Fruit fly (Drosophila melanogaster): ENCODE data around the gene CG14841.

CG14841 gene

dm6 chr3R:14259821-14260220 is 2.4 kb downstream of the CG14841 start, which contains the start of gene MetRS-m:
TSS of gene MetRS-m (minus strand) at chr3R:14259991.
- TF ChIP-seq CG11695 (GFP tag; IDR thresholded peaks at IDR 0.05) (no peak), CG31365 (tag; optimal IDR thresholded peaks at IDR 0.05) (no peak), tgo (GFP tag; IDR thresholded peaks at IDR 0.05) (no peak), gt (GFP tag; IDR thresholded peaks at IDR 0.05) (no peak), Nf-YC (tag; optimal IDR thresholded peaks at IDR 0.05) (no peak), stwl (tag; optimal IDR thresholded peaks at IDR 0.05) (peak; percentile 58), stc (GFP tag; IDR thresholded peaks at IDR 0.05) (no peak), E2f2 (GFP tag; IDR thresholded peaks at IDR 0.05) (peak; percentile 59; the same call in 1 of the 2 replicates), Myb (GFP tag; optimal IDR thresholded peaks at IDR 0.05) (peak; percentile 63), CG18599 (GFP tag; optimal IDR thresholded peaks at IDR 0.05) (no peak), fd96Cb (tag; optimal IDR thresholded peaks at IDR 0.05) (no peak), wor (GFP tag; IDR thresholded peaks at IDR 0.05) (no peak), CG3847 (GFP tag; IDR thresholded peaks at IDR 0.05) (no peak), slou (GFP tag; optimal IDR thresholded peaks at IDR 0.05) (no peak), crp (GFP tag; optimal IDR thresholded peaks at IDR 0.05) (peak; percentile 32 to 87), CG1602 (GFP tag; optimal IDR thresholded peaks at IDR 0.05) (no peak), CG14860 (GFP tag; IDR thresholded peaks at IDR 0.05; ENCODE audit: partially characterized antibody) (no peak), Gsc (GFP tag; IDR thresholded peaks at IDR 0.05) (no peak), B-H1 (GFP tag; IDR thresholded peaks at IDR 0.05) (no peak), CG17186 (GFP tag; optimal IDR thresholded peaks at IDR 0.05) (peak; percentile 37), Dp (GFP tag; optimal IDR thresholded peaks at IDR 0.05) (peak; percentile 54), tna (GFP tag; IDR thresholded peaks at IDR 0.05; ENCODE audit: partially characterized antibody) (no peak), h (optimal IDR thresholded peaks at IDR 0.05) (no peak), NfI (GFP tag; optimal IDR thresholded peaks at IDR 0.05) (no peak), CG17359 (tag; optimal IDR thresholded peaks at IDR 0.05) (no peak), al (GFP tag; IDR thresholded peaks at IDR 0.05) (no peak), pzg (GFP tag; optimal IDR thresholded peaks at IDR 0.05) (peak; percentile 6), CG7987 (GFP tag; optimal IDR thresholded peaks at IDR 0.05) (no peak), Aef1 (GFP tag; IDR thresholded peaks at IDR 0.05) (no peak), CG13287 (GFP tag; IDR thresholded peaks at IDR 0.05; ENCODE audit: partially characterized antibody) (peak; percentile 18; the same call in 1 of the 2 replicates), CG12104 (GFP tag; optimal IDR thresholded peaks at IDR 0.05) (no peak)

DNA sequence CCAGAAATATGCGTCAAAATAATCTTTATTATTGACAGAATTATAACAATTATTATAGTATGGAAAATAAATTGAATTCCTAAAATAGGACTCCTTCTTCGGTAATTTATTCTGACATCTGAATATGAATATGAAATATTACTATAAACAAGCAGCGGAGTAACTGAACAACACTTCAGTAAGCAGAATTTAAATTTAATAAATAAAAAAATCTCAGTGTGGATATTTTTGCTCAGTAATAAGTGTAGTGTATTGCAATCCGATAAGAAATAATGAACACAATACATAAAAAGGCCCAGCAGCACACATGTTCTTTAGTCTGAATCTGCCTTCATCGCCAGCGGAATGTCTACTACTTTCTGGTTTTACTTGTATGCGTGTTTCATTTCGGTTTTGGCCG is 6.4 kb downstream of the CG14841 start, which contains the start of gene CG43179:
Gene CG43179 (plus strand): TSS at position 301 of the 400 bp plus-strand sequence.
- no peak for TF ChIP-seq Adf1 (GFP tag; IDR thresholded peaks at IDR 0.05)
- TF ChIP-seq slou (GFP tag; optimal IDR thresholded peaks at IDR 0.05) = no peak
- TF ChIP-seq ranshi (GFP tag; IDR thresholded peaks at IDR 0.05) = no peak
- no peak for TF ChIP-seq gfzf (GFP tag; optimal IDR thresholded peaks at IDR 0.05)
- TF ChIP-seq CG10431 (GFP tag; optimal IDR thresholded peaks at IDR 0.05) = no peak
- TF ChIP-seq C15 (GFP tag; IDR thresholded peaks at IDR 0.05) = no peak
- TF ChIP-seq chn (GFP tag; optimal IDR thresholded peaks at IDR 0.05) = no peak
- TF ChIP-seq CG7357 (GFP tag; IDR thresholded peaks at IDR 0.05) = no peak
- no peak for TF ChIP-seq CG12155 (GFP tag; optimal IDR thresholded peaks at IDR 0.05)
- no peak for TF ChIP-seq NFAT (GFP tag; IDR thresholded peaks at IDR 0.05)

dm6 chr3R:14245371-14245770 is 16.8 kb downstream of the CG14841 start, which contains the start of gene CG9616:
TSS of gene CG9616 (minus strand) at chr3R:14245471.
- TF ChIP-seq CG15601 (tag; optimal IDR thresholded peaks at IDR 0.05) (no peak), CG13287 (GFP tag; IDR thresholded peaks at IDR 0.05; ENCODE audit: partially characterized antibody) (no peak), Ets65A (GFP tag) (peak; percentile 68)

Measured in whole organism, embryonic.